Worm (Caenorhabditis elegans) whole organism, L1 larva: ENCODE measurements around the gene C06A8.8.
A peak's percentile ranks its signal among the peaks of the same experiment; 100 is the strongest.

ENCODE experiments used
- F16B12.6 ChIP-seq: fragments of 150-350 bp; optimal IDR thresholded peaks from 2 replicates; lab custom pipeline; 2014; ENCODE audit warnings: missing biosample characterization, missing genetic modification characterization
- Y116A8C.19 ChIP-seq: sonication (generic microtip); optimal IDR thresholded peaks from 2 replicates; lab custom pipeline; 2016; ENCODE audit warnings: missing compliant biosample characterization, missing genetic modification characterization, borderline replicate concordance
- aha-1 ChIP-seq: fragments of 150-350 bp; optimal IDR thresholded peaks from 2 replicates; lab custom pipeline; 2014; ENCODE audit warnings: missing biosample characterization, missing genetic modification characterization
- alr-1 ChIP-seq: fragments of 200-800 bp; sonication (Bioruptor generic); optimal IDR thresholded peaks from 2 replicates; lab custom pipeline; 2018; ENCODE audit warnings: borderline replicate concordance, mild to moderate bottlenecking, missing genetic modification characterization, missing compliant biosample characterization
- blmp-1 ChIP-seq: fragments of 150-350 bp; optimal IDR thresholded peaks from 2 replicates; lab custom pipeline; 2014; ENCODE audit warnings: missing biosample characterization, missing genetic modification characterization
- ceh-90 ChIP-seq: sonication (generic microtip); optimal IDR thresholded peaks from 2 replicates; lab custom pipeline; 2016; ENCODE audit warnings: missing genetic modification characterization, missing compliant biosample characterization
- ces-1 ChIP-seq: fragments of 150-350 bp; optimal IDR thresholded peaks from 2 replicates; lab custom pipeline; 2014; ENCODE audit warnings: missing biosample characterization, missing genetic modification reagents, missing genetic modification characterization
- dpl-1 ChIP-seq, 3 experiments: fragments of 150-350 bp in 2 of 3; sonication (generic microtip) in 1 of 3; optimal IDR thresholded peaks; 2 replicates each; lab custom pipeline; 2014 to 2017; ENCODE audit warnings: missing biosample characterization in 3 of 3, missing genetic modification characterization in 3 of 3, missing genetic modification reagents in 3 of 3
- efl-1 ChIP-seq, 4 experiments: fragments of 150-350 bp; optimal IDR thresholded peaks in 3 of 4; peaks in 1 of 4; 1 replicate in 1 of 4; 2 replicates in 3 of 4; lab custom pipeline; 2014; ENCODE audit warnings: missing biosample characterization in 2 of 4, missing genetic modification characterization in 2 of 4, missing genetic modification reagents in 2 of 4
- efl-3 ChIP-seq: fragments of 200-800 bp; sonication (Bioruptor generic); optimal IDR thresholded peaks from 2 replicates; lab custom pipeline; 2018; ENCODE audit warnings: mild to moderate bottlenecking, missing genetic modification characterization, missing compliant biosample characterization
- egl-13 ChIP-seq: sonication (generic microtip); optimal IDR thresholded peaks from 2 replicates; lab custom pipeline; 2016; ENCODE audit warnings: missing genotype, missing genetic modification reagents, missing genetic modification characterization, missing compliant biosample characterization
- egl-27 ChIP-seq, 2 experiments: fragments of 150-350 bp in 1 of 2; sonication (generic microtip); optimal IDR thresholded peaks; 3 replicates each; lab custom pipeline; 2017 to 2018; ENCODE audit warnings: missing biosample characterization in 2 of 2, missing genetic modification characterization in 2 of 2, missing genetic modification reagents in 2 of 2
- elt-2 ChIP-seq: sonication (generic microtip); optimal IDR thresholded peaks from 2 replicates; lab custom pipeline; 2016; ENCODE audit warnings: missing genetic modification characterization, mild to moderate bottlenecking, inconsistent platforms, missing compliant biosample characterization, missing genetic modification reagents
- elt-3 ChIP-seq, 6 experiments: fragments of 150-350 bp in 1 of 6; sonication (generic microtip); optimal IDR thresholded peaks; 2 replicates each; lab custom pipeline; 2017 to 2018; ENCODE audit warnings: missing biosample characterization in 6 of 6, missing genetic modification characterization in 6 of 6, inconsistent platforms in 1 of 6
- ets-5 ChIP-seq: fragments of 200-800 bp; sonication (Bioruptor generic); IDR thresholded peaks from 2 replicates; pipeline ENCODE4 v1.3.6; 2022; ENCODE audit warnings: missing genetic modification characterization, missing compliant biosample characterization
- grh-1 ChIP-seq: fragments of 200-800 bp; sonication (Bioruptor generic); IDR thresholded peaks from 2 replicates; pipeline ENCODE4 v1.3.6; 2022; ENCODE audit warnings: missing genetic modification reagents, missing genetic modification characterization, missing compliant biosample characterization
- hlh-4 ChIP-seq: sonication (generic microtip); optimal IDR thresholded peaks from 2 replicates; lab custom pipeline; 2016; ENCODE audit warnings: mild to moderate bottlenecking, missing genetic modification characterization, missing compliant biosample characterization
- isw-1 ChIP-seq: fragments of 200-800 bp; sonication (Bioruptor generic); IDR thresholded peaks from 2 replicates; pipeline ENCODE4 v1.3.6; 2022; ENCODE audit warnings: missing genetic modification characterization, missing compliant biosample characterization
- lin-13 ChIP-seq: fragments of 150-350 bp; optimal IDR thresholded peaks from 2 replicates; lab custom pipeline; 2014; ENCODE audit warnings: missing biosample characterization, missing genetic modification reagents, missing genetic modification characterization
- lin-14 ChIP-seq: fragments of 200-800 bp; sonication (Bioruptor generic); optimal IDR thresholded peaks from 2 replicates; lab custom pipeline; 2018; ENCODE audit warnings: mild to moderate bottlenecking, missing genetic modification characterization, moderate library complexity, missing compliant biosample characterization
- lin-15B ChIP-seq: fragments of 150-350 bp; sonication (generic microtip); optimal IDR thresholded peaks from 3 replicates; lab custom pipeline; 2014; ENCODE audit warnings: missing biosample characterization, missing genetic modification characterization
- lin-39 ChIP-seq: fragments of 150-350 bp; optimal IDR thresholded peaks from 2 replicates; lab custom pipeline; 2014; ENCODE audit warnings: missing biosample characterization, missing genetic modification reagents, missing genetic modification characterization
- lir-3 ChIP-seq: sonication (generic microtip); optimal IDR thresholded peaks from 2 replicates; lab custom pipeline; 2016; ENCODE audit warnings: mild to moderate bottlenecking, missing genetic modification characterization, moderate library complexity, missing compliant biosample characterization; ENCODE audit not compliant: poor library complexity
- lsy-2 ChIP-seq, 2 experiments: fragments of 150-350 bp; optimal IDR thresholded peaks; 2 replicates each; lab custom pipeline; 2014; ENCODE audit warnings: missing biosample characterization in 2 of 2, missing genetic modification characterization in 2 of 2
- mep-1 ChIP-seq: fragments of 150-350 bp; optimal IDR thresholded peaks from 2 replicates; lab custom pipeline; 2014; ENCODE audit warnings: missing biosample characterization, missing genetic modification characterization
- nhr-19 ChIP-seq: fragments of 200-800 bp; sonication (Bioruptor generic); conservative IDR thresholded peaks from 2 replicates; pipeline ENCODE4 v1.3.6; 2022; ENCODE audit warnings: missing genetic modification characterization, missing compliant biosample characterization
- nhr-47 ChIP-seq: sonication (generic microtip); optimal IDR thresholded peaks from 2 replicates; lab custom pipeline; 2016; ENCODE audit warnings: mild to moderate bottlenecking, missing genetic modification characterization, moderate library complexity, missing compliant biosample characterization
- nhr-71 ChIP-seq: sonication (generic microtip); optimal IDR thresholded peaks from 2 replicates; lab custom pipeline; 2016; ENCODE audit warnings: mild to moderate bottlenecking, missing genetic modification characterization, moderate library complexity, missing compliant biosample characterization
- nhr-76 ChIP-seq: sonication (generic microtip); optimal IDR thresholded peaks from 2 replicates; lab custom pipeline; 2017; ENCODE audit warnings: missing biosample characterization, missing genetic modification characterization
- nhr-77 ChIP-seq: fragments of 150-350 bp; optimal IDR thresholded peaks from 2 replicates; lab custom pipeline; 2014; ENCODE audit warnings: missing biosample characterization, missing genetic modification characterization
- nhr-85 ChIP-seq: sonication (generic microtip); peaks from one replicate; lab custom pipeline; 2016; ENCODE audit warnings: missing genetic modification characterization, inconsistent platforms, missing compliant biosample characterization
- nhr-90 ChIP-seq: sonication (generic microtip); optimal IDR thresholded peaks from 2 replicates; lab custom pipeline; 2016; ENCODE audit warnings: mild to moderate bottlenecking, missing genetic modification characterization, missing compliant biosample characterization; ENCODE audit not compliant: poor library complexity
- pax-3 ChIP-seq: fragments of 200-800 bp; sonication (Bioruptor generic); optimal IDR thresholded peaks from 2 replicates; lab custom pipeline; 2018; ENCODE audit warnings: mild to moderate bottlenecking, missing genetic modification characterization, moderate library complexity, missing compliant biosample characterization
- pqm-1 ChIP-seq: sonication (generic microtip); optimal IDR thresholded peaks from 3 replicates; lab custom pipeline; 2017; ENCODE audit warnings: missing biosample characterization, missing genetic modification characterization
- rnt-1 ChIP-seq: sonication (generic microtip); optimal IDR thresholded peaks from 2 replicates; lab custom pipeline; 2016; ENCODE audit warnings: mild to moderate bottlenecking, missing genetic modification characterization, moderate library complexity, missing compliant biosample characterization
- snu-23 ChIP-seq: sonication (generic microtip); optimal IDR thresholded peaks from 2 replicates; lab custom pipeline; 2016; ENCODE audit warnings: missing genetic modification characterization, missing compliant biosample characterization
- sox-4 ChIP-seq: sonication (generic microtip); optimal IDR thresholded peaks from 2 replicates; lab custom pipeline; 2016; ENCODE audit warnings: missing genetic modification characterization, missing compliant biosample characterization
- sptf-1 ChIP-seq: fragments of 150-350 bp; optimal IDR thresholded peaks from 2 replicates; lab custom pipeline; 2014; ENCODE audit warnings: missing biosample characterization, missing genetic modification characterization
- sup-37 ChIP-seq: fragments of 200-800 bp; sonication (Bioruptor generic); optimal IDR thresholded peaks from 2 replicates; lab custom pipeline; 2018; ENCODE audit warnings: mild to moderate bottlenecking, missing genetic modification characterization, missing compliant biosample characterization
- swsn-7 ChIP-seq: sonication (generic microtip); optimal IDR thresholded peaks from 2 replicates; lab custom pipeline; 2016; ENCODE audit warnings: missing genetic modification characterization, missing compliant biosample characterization
- tbx-2 ChIP-seq: sonication (generic microtip); optimal IDR thresholded peaks from 2 replicates; lab custom pipeline; 2016; ENCODE audit warnings: missing genetic modification characterization, missing compliant biosample characterization
- tlp-1 ChIP-seq: fragments of 150-350 bp; optimal IDR thresholded peaks from 2 replicates; lab custom pipeline; 2014; ENCODE audit warnings: missing biosample characterization, missing genetic modification characterization
- unc-130 ChIP-seq: fragments of 150-350 bp; optimal IDR thresholded peaks from 2 replicates; lab custom pipeline; 2017; ENCODE audit warnings: missing biosample characterization, missing genetic modification characterization, inconsistent platforms
- unc-30 ChIP-seq: sonication (generic microtip); optimal IDR thresholded peaks from 2 replicates; lab custom pipeline; 2017; ENCODE audit warnings: missing biosample characterization, missing genetic modification characterization
- unc-98 ChIP-seq: fragments of 200-800 bp; sonication (Bioruptor generic); IDR thresholded peaks from 2 replicates; pipeline ENCODE4 v1.3.6; 2022; ENCODE audit warnings: missing genetic modification characterization, missing compliant biosample characterization
- xbp-1 ChIP-seq: sonication (generic microtip); optimal IDR thresholded peaks from 2 replicates; lab custom pipeline; 2016; ENCODE audit warnings: missing genetic modification characterization, missing compliant biosample characterization
- zag-1 ChIP-seq: fragments of 150-350 bp; optimal IDR thresholded peaks from 2 replicates; lab custom pipeline; 2014; ENCODE audit warnings: missing biosample characterization, missing genetic modification characterization
- zip-4 ChIP-seq: fragments of 200-800 bp; sonication (Bioruptor generic); optimal IDR thresholded peaks from 2 replicates; lab custom pipeline; 2018; ENCODE audit warnings: mild to moderate bottlenecking, missing genetic modification characterization, moderate library complexity, missing compliant biosample characterization
- ztf-11 ChIP-seq, 2 experiments: sonication (generic microtip); optimal IDR thresholded peaks; 2 replicates each; lab custom pipeline; 2016 to 2017; ENCODE audit warnings: missing genetic modification characterization in 2 of 2, missing biosample characterization in 1 of 2, missing compliant biosample characterization in 1 of 2

Gene C06A8.8

DNA sequence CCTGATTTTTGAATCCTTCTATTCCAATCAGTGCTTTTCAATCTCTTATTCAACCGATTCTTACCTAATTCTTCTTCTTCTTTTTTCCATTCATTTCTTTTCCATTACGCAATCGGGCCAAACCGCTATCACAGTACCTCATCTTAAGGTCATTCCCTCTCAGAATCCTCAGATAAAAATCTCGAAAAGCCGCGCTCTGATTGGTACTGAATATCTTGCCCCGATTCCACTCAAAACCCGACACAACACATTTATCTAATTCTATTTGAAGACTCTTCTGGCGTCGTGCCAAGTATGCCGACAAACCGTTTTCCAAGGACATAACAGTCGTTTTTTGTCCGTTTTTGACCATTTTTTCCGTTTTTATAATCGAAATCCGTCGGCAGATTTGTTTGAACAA is 30.1 kb upstream of the C06A8.8 start:
- TF ChIP-seq egl-27 (tag; optimal IDR thresholded peaks at IDR 0.05; lab: Kevin White, UChicago) (no peak), efl-3 (GFP tag; lab: Kevin White, UChicago) (peak; percentile 6), lsy-2 (tag; optimal IDR thresholded peaks at IDR 0.05; lab: Kevin White, UChicago) (no peak), nhr-19 (no peak), lin-13 (GFP tag; lab: Kevin White, UChicago) (no peak), unc-98 (GFP tag; lab: Robert Waterston, UW) (no peak), elt-2 (no peak), alr-1 (no peak), lin-39 (no peak), ets-5 (no peak), isw-1 (no peak), blmp-1 (tag; lab: Kevin White, UChicago) (peak; percentile 38), efl-1 (optimal IDR thresholded peaks at IDR 0.05; lab: Kevin White, UChicago) (no peak), efl-1 (GFP tag; optimal IDR thresholded peaks at IDR 0.05 in 1 of 2; lab: Kevin White, UChicago) (no peak), nhr-76 (tag; lab: Kevin White, UChicago) (no peak), ces-1 (GFP tag; lab: Kevin White, UChicago) (no peak), xbp-1 (no peak), elt-3 (tag; optimal IDR thresholded peaks at IDR 0.05; lab: Kevin White, UChicago) (no peak), nhr-85 (tag; lab: Kevin White, UChicago) (peak; percentile 92), tlp-1 (peak; percentile 20), nhr-90 (tag; lab: Kevin White, UChicago) (no peak), ztf-11 (tag; optimal IDR thresholded peaks at IDR 0.05; lab: Kevin White, UChicago) (no peak), lin-15B (no peak), lin-14 (GFP tag; lab: Kevin White, UChicago) (peak; percentile 56), unc-130 (tag; lab: Kevin White, UChicago) (no peak), ceh-90 (tag; lab: Kevin White, UChicago) (no peak), grh-1 (GFP tag; lab: Robert Waterston, UW) (no peak), mep-1 (tag; lab: Kevin White, UChicago) (no peak), nhr-77 (no peak), sptf-1 (tag; lab: Kevin White, UChicago) (no peak), aha-1 (tag; lab: Kevin White, UChicago) (no peak), sup-37 (GFP tag; lab: Kevin White, UChicago) (no peak), rnt-1 (tag; lab: Kevin White, UChicago) (peak; percentile 42), F16B12.6 (no peak), sox-4 (tag; lab: Kevin White, UChicago) (no peak), zag-1 (tag; lab: Kevin White, UChicago) (no peak), lir-3 (tag; lab: Kevin White, UChicago) (no peak), dpl-1 (GFP tag; optimal IDR thresholded peaks at IDR 0.05; lab: Kevin White, UChicago) (no peak), hlh-4 (no peak), pax-3 (tag; lab: Kevin White, UChicago) (no peak), snu-23 (GFP tag; lab: Kevin White, UChicago) (no peak), swsn-7 (tag; lab: Kevin White, UChicago) (no peak), Y116A8C.19 (no peak), tbx-2 (no peak), zip-4 (GFP tag; lab: Kevin White, UChicago) (no peak), nhr-71 (no peak), egl-13 (tag; lab: Kevin White, UChicago) (no peak), nhr-47 (tag; lab: Kevin White, UChicago) (no peak), unc-30 (tag; lab: Kevin White, UChicago) (no peak), pqm-1 (tag; lab: Kevin White, UChicago) (no peak)
